Worm (Caenorhabditis elegans) whole organism, late embryonic: ENCODE results near the gene lgg-3.

Experiments
- nhr-11 ChIP-seq: fragments of 150-350 bp; optimal IDR thresholded peaks from 2 replicates; lab custom pipeline; 2014; ENCODE audit warnings: missing biosample characterization, missing genetic modification characterization
- rnt-1 ChIP-seq: sonication (generic microtip); optimal IDR thresholded peaks from 2 replicates; lab custom pipeline; 2016; ENCODE audit warnings: missing genetic modification characterization, missing compliant biosample characterization

DNA sequence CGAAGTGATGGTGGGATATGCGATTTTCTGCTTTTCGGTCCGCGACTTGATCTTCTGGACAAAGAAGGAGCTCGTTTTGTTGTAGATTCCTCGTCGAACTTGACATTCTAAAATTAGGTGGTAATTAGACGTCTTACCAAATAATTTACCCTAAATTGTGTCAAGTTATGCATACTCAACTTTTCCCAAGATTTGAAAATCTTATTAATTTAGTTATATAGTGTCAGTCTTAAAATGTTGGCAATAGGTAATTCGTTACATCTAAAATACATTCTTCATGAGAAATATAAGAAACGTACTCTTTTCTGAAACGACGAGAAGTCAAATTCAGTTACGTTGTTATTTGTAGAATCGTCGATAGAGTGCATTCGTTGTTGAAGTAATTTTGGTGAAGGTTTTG lies 9.7 kb upstream of the lgg-3 start:
- TF ChIP-seq rnt-1 (tag; lab: Kevin White, UChicago), result no peak
- TF ChIP-seq nhr-11 (tag; lab: Kevin White, UChicago), result no peak
